Worm (Caenorhabditis elegans) whole organism, young adult: ENCODE results near the gene txt-13.
A peak's percentile ranks its signal among the peaks of the same experiment; 100 is the strongest.

Experiments
- Y53G8AR.9 ChIP-seq: fragments of 200-800 bp; sonication (Bioruptor generic); conservative IDR thresholded peaks from 2 replicates; pipeline ENCODE4 v1.3.6; 2022; ENCODE audit warnings: missing genetic modification reagents, missing genetic modification characterization, missing compliant biosample characterization
- lag-1 ChIP-seq: fragments of 200-800 bp; sonication (Bioruptor generic); IDR thresholded peaks from 2 replicates; pipeline ENCODE4 v1.3.6; 2022; ENCODE audit warnings: missing genetic modification reagents, missing genetic modification characterization, missing compliant biosample characterization

ce11 chrII:10545924-10546783, 24.2 kb upstream of the txt-13 start:
- TF ChIP-seq lag-1 (GFP tag; lab: Robert Waterston, UW) (no peak), Y53G8AR.9 (peak; percentile 32; the same call in 1 of the 2 replicates)
